Worm (Caenorhabditis elegans) whole organism, early embryonic: ENCODE measurements around the gene C28H8.8.

Experiments
- B0310.2 ChIP-seq: sonication (generic microtip); optimal IDR thresholded peaks from 2 replicates; lab custom pipeline; 2016; ENCODE audit warnings: mild to moderate bottlenecking, missing genetic modification characterization, missing compliant biosample characterization
- F13C5.2 ChIP-seq: sonication (generic microtip); optimal IDR thresholded peaks from 2 replicates; lab custom pipeline; 2017; ENCODE audit warnings: mild to moderate bottlenecking, missing genetic modification characterization, inconsistent platforms, missing compliant biosample characterization
- aly-1 ChIP-seq: sonication (generic microtip); optimal IDR thresholded peaks from 2 replicates; lab custom pipeline; 2016; ENCODE audit warnings: missing genetic modification characterization, missing compliant biosample characterization
- ama-1 ChIP-seq: fragments of 150-350 bp; optimal IDR thresholded peaks from 2 replicates; lab custom pipeline; 2014
- ceh-13 ChIP-seq: fragments of 200-800 bp; sonication (Bioruptor generic); optimal IDR thresholded peaks from 2 replicates; lab custom pipeline; 2018; ENCODE audit warnings: mild to moderate bottlenecking, missing genetic modification characterization, missing compliant biosample characterization
- ceh-36 ChIP-seq: sonication (generic microtip); optimal IDR thresholded peaks from 2 replicates; lab custom pipeline; 2016; ENCODE audit warnings: missing genetic modification characterization, inconsistent platforms, missing compliant biosample characterization
- ets-7 ChIP-seq: sonication (generic microtip); optimal IDR thresholded peaks from 2 replicates; lab custom pipeline; 2016; ENCODE audit warnings: missing genotype, missing genetic modification characterization, missing compliant biosample characterization
- flt-1 ChIP-seq: fragments of 200-800 bp; sonication (Bioruptor generic); IDR thresholded peaks from 2 replicates; pipeline ENCODE4 v1.3.6; 2022; ENCODE audit warnings: missing genetic modification characterization, missing compliant biosample characterization
- hmbx-1 ChIP-seq: sonication (generic microtip); optimal IDR thresholded peaks from 2 replicates; lab custom pipeline; 2016; ENCODE audit warnings: mild to moderate bottlenecking, missing genetic modification characterization, missing compliant biosample characterization
- hmg-4 ChIP-seq: fragments of 200-800 bp; sonication (Bioruptor generic); optimal IDR thresholded peaks from 2 replicates; lab custom pipeline; 2018; ENCODE audit warnings: mild to moderate bottlenecking, missing genetic modification characterization, missing compliant biosample characterization
- hnd-1 ChIP-seq: sonication (generic microtip); optimal IDR thresholded peaks from 2 replicates; lab custom pipeline; 2016; ENCODE audit warnings: missing genetic modification characterization, missing compliant biosample characterization
- pes-1 ChIP-seq: fragments of 200-800 bp; sonication (Bioruptor generic); IDR thresholded peaks from 2 replicates; pipeline ENCODE4 v1.3.6; 2022; ENCODE audit warnings: missing genetic modification reagents, missing genetic modification characterization, missing compliant biosample characterization
- scrt-1 ChIP-seq: fragments of 200-800 bp; sonication (Bioruptor generic); IDR thresholded peaks from 2 replicates; pipeline ENCODE4 v1.3.6; 2022; ENCODE audit warnings: missing genetic modification characterization, missing compliant biosample characterization
- sea-1 ChIP-seq: fragments of 200-800 bp; sonication (Bioruptor generic); conservative IDR thresholded peaks from 2 replicates; pipeline ENCODE4 v1.3.6; 2022; ENCODE audit warnings: missing genetic modification characterization, missing compliant biosample characterization
- tbx-11 ChIP-seq: fragments of 200-800 bp; sonication (Bioruptor generic); IDR thresholded peaks from 2 replicates; pipeline ENCODE4 v1.3.6; 2022; ENCODE audit warnings: missing genetic modification characterization, missing compliant biosample characterization
- tbx-37 ChIP-seq: fragments of 200-800 bp; sonication (Bioruptor generic); conservative IDR thresholded peaks from 2 replicates; pipeline ENCODE4 v1.3.6; 2022; ENCODE audit warnings: missing genetic modification reagents, missing genetic modification characterization, missing compliant biosample characterization
- tra-4 ChIP-seq: sonication (generic microtip); optimal IDR thresholded peaks from 2 replicates; lab custom pipeline; 2017; ENCODE audit warnings: missing genetic modification characterization, missing compliant biosample characterization

The C28H8.8 gene

DNA sequence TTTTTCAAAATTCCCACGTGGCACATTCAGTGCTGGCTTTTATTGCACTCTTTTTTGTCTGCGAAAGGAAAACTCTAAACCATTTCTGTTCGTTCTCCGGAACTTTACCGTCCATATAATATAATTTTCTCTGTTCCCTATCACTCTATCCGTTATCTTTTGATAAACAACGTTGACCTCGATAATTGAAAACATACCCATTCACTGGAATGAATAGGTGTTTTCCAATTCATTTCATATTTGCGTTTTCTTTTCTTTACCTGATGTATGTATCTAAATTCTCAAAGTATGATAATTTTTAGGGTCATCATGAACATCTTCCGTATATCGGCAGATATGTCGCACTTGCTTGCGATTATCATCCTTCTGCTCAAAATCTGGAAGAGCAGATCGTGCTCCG is 18.2 kb upstream of the C28H8.8 start, which contains the start of gene erd-2.2:
erd-2.2 (plus strand) TSS at position 301 of the 400 bp plus-strand sequence.
- TF ChIP-seq ama-1 (no peak), tra-4 (tag; lab: Kevin White, UChicago) (no peak), ceh-36 (tag; lab: Kevin White, UChicago) (no peak), hmbx-1 (tag; lab: Kevin White, UChicago) (no peak), sea-1 (no peak), ets-7 (no peak), B0310.2 (no peak), hnd-1 (tag; lab: Kevin White, UChicago) (no peak), tbx-11 (GFP tag; lab: Robert Waterston, UW) (no peak)

DNA sequence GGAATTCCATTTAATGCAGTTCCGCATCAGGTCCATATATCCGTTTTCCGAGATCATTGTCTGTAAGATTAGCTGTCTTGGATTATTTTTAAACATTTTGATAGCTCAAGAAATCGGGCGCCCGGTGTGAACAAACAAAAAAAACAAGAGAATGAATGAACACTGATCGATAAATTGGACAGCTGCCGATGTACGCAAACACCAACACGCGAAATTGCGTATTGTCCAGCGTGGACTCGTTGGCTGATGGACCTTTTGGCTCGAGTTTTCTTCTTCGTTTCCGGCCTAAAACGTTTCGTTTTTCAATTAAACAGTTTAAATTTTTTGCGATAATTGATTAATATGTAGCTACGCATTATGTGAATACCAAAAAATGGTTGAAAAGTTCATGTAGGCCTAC is 17.5 kb upstream of the C28H8.8 start, which contains the start of gene dpff-1:
dpff-1 (minus strand) TSS at position 288 of the 400 bp plus-strand sequence.
- TF ChIP-seq sea-1: no peak
- TF ChIP-seq F13C5.2 (tag; lab: Kevin White, UChicago): peak; percentile 23
- no peak for TF ChIP-seq hmbx-1 (tag; lab: Kevin White, UChicago)
- TF ChIP-seq ceh-36 (tag; lab: Kevin White, UChicago): no peak
- TF ChIP-seq ceh-13: no peak

DNA sequence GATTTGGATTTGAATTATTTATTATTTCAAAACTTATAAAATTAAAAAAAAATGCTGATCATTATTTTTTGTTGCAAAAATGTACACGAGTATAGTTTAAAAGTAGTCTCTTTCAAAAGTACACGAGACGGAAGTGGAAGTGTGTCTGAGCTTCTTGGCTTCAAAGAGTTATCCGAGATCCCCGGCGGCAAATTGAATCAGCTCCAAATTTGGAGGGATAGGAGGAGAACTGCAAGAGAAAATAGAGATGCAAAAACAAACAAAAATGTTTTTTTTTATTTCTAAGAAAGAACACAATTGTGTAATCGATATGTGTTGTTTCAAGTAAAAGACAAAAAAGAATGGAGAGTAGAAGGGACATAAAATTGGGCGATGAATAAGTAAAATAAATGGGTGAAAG is 14.0 kb upstream of the C28H8.8 start:
- TF ChIP-seq hnd-1 (tag; lab: Kevin White, UChicago) (no peak), sea-1 (no peak), ceh-13 (no peak), B0310.2 (no peak), ceh-36 (tag; lab: Kevin White, UChicago) (no peak), flt-1 (GFP tag; lab: Robert Waterston, UW) (no peak), ama-1 (no peak), hmg-4 (GFP tag; lab: Kevin White, UChicago) (no peak), scrt-1 (no peak), tbx-37 (GFP tag; lab: Robert Waterston, UW) (no peak)

DNA sequence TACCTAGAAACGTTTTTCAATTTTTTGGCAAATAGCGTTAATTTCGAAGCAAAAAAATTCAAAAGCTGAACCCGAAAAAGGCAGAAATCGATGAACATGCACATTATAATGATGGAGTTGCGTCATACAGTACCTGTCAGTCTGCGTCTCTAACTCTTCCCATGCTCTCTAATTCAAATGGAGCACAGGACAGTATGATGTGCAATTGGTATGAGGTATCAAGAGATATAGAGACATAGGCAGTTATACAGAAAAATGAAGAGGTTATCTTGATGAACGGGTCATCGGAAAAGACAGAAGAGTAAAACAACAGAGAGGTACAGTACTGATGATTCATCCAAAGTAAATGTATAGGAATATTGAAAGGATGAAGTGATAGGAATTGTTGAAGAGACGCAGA is 12.1 kb upstream of the C28H8.8 start:
- TF ChIP-seq ceh-36 (tag; lab: Kevin White, UChicago): no peak

DNA sequence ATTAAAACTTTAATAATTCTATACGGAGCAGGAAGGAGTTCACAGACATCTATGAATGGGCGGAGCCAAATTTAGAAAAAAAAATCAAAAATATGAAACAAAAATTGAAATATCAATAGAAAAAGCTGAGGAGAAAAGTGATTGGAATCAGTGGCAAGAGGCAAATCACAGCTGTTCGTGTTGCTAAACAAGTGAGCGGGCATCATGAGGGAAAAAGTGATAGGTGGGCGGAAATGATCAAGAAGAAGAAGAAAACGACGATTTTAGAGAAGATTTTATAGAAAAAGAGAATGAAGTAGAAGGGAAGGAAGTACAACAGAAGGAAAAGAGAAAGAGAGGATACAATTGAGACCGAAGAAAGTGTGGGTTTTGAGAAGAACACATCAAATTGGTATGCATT is 10.1 kb upstream of the C28H8.8 start:
- TF ChIP-seq B0310.2 (no peak), hmbx-1 (tag; lab: Kevin White, UChicago) (no peak), F13C5.2 (tag; lab: Kevin White, UChicago) (no peak), hmg-4 (GFP tag; lab: Kevin White, UChicago) (no peak), tra-4 (tag; lab: Kevin White, UChicago) (no peak), ceh-13 (no peak), ets-7 (no peak), flt-1 (GFP tag; lab: Robert Waterston, UW) (no peak), ceh-36 (tag; lab: Kevin White, UChicago) (no peak), tbx-37 (GFP tag; lab: Robert Waterston, UW) (no peak), pes-1 (GFP tag; lab: Robert Waterston, UW) (no peak), ama-1 (no peak), hnd-1 (tag; lab: Kevin White, UChicago) (no peak), tbx-11 (GFP tag; lab: Robert Waterston, UW) (no peak), aly-1 (tag; lab: Kevin White, UChicago) (no peak), sea-1 (no peak), scrt-1 (no peak)

DNA sequence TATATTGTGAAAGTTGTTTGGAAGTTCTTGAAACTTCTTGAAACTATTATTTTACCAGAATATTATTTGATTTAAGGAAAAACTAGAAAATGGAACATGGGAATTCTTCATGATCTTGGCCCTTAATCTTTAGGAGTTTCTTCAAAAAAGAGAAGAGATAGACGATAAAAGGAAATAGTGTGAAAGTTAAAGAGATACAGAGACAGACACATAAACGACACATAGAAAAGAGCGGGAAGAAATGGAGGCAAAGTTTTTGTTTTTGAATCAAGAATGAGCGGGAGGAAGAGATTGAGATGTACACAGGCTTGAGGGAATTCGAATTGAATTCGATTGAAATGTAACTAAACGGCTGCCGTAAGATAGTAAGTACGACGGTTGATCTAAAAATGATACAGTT is 8.9 kb upstream of the C28H8.8 start:
- TF ChIP-seq hmg-4 (GFP tag; lab: Kevin White, UChicago) (no peak), ets-7 (no peak), ama-1 (no peak)

DNA sequence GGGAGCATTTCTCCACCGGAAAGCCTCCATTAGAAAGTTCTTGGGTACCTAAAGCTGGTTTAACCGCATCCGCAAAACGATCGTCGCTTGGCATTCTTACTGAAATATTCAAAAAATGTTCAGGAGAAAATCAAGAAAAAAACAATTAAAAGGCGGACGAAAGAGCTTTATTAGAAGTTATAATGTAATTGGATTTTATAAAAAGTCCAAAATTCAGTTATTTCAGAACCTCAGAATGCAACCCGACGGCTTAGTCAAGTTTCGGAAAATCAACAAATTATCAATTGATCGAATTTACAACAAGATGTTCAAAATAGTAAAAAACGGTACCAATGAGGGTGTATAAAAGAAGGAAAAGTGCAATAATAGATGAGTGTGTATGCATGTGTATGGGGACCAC is 7.3 kb upstream of the C28H8.8 start, which contains the start of gene pxl-1:
pxl-1 (minus strand) TSS at position 101 of the 400 bp plus-strand sequence.
- TF ChIP-seq tra-4 (tag; lab: Kevin White, UChicago) (no peak), hmbx-1 (tag; lab: Kevin White, UChicago) (no peak), tbx-37 (GFP tag; lab: Robert Waterston, UW) (no peak), pes-1 (GFP tag; lab: Robert Waterston, UW) (no peak), scrt-1 (no peak)

DNA sequence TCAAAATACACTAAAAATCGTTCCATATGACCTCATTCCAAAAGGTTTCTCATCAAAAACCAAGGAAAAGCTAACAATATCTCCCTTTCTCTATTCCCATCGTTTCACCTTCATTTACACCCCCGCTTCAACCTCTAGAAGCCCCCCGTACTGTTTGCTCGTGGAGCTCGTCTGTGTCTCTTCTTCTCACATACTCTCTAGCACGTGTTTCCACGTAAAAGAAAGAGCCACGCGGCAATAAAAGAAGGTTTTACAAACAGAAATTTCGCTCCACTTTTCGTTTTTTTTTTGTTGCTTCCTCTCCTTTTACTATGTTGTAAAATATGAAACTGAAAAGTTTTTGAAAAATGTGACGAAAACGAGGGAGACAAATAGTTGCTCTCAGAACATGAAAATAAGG is 4.3 kb upstream of the C28H8.8 start:
- TF ChIP-seq hmg-4 (GFP tag; lab: Kevin White, UChicago) (no peak), aly-1 (tag; lab: Kevin White, UChicago) (no peak), hmbx-1 (tag; lab: Kevin White, UChicago) (no peak), ceh-13 (no peak)

DNA sequence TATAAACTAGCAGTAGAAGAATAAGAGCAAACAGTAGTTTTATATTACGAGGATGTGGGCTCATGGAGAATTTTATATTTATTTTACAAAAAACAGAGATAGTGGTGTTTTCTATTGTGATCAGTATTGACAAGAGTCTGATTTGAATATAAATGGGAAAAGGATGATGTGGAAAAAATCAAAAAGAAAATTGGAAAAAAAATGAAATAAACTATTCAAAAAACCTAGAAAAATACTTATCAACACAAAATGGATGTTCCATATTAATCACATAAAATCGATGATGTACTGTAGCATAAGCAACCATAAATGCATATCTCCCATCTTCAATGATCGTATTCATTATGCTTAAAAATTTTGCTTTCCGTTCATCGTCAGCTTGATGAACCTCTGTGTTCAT is 1.7 kb downstream of the C28H8.8 start, which contains the start of gene C28H8.7:
C28H8.7 (minus strand) TSS at position 101 of the 400 bp plus-strand sequence.
- TF ChIP-seq ceh-36 (tag; lab: Kevin White, UChicago): no peak
- TF ChIP-seq tbx-11 (GFP tag; lab: Robert Waterston, UW): no peak
- no peak for TF ChIP-seq aly-1 (tag; lab: Kevin White, UChicago)
- no peak for TF ChIP-seq F13C5.2 (tag; lab: Kevin White, UChicago)
- no peak for TF ChIP-seq pes-1 (GFP tag; lab: Robert Waterston, UW)
- no peak for TF ChIP-seq tbx-37 (GFP tag; lab: Robert Waterston, UW)
- TF ChIP-seq ceh-13: no peak
- no peak for TF ChIP-seq ets-7
- TF ChIP-seq B0310.2: no peak
- no peak for TF ChIP-seq hnd-1 (tag; lab: Kevin White, UChicago)
- no peak for TF ChIP-seq hmbx-1 (tag; lab: Kevin White, UChicago)
- no peak for TF ChIP-seq sea-1
- no peak for TF ChIP-seq scrt-1
- no peak for TF ChIP-seq tra-4 (tag; lab: Kevin White, UChicago)
- no peak for TF ChIP-seq hmg-4 (GFP tag; lab: Kevin White, UChicago)
